Fruit fly (Drosophila melanogaster): Measurements from ENCODE around the gene Tie.

dm6 chr3L:4544633-4545032, 12.7 kb upstream of the Tie start:
- TF ChIP-seq CG6163 (GFP tag; IDR thresholded peaks at IDR 0.05) (no peak), achi (GFP tag; optimal IDR thresholded peaks at IDR 0.05) (no peak), Eip93F (GFP tag; optimal IDR thresholded peaks at IDR 0.05) (no peak), CG1621 (tag; optimal IDR thresholded peaks at IDR 0.05) (no peak), dsx (GFP tag; optimal IDR thresholded peaks at IDR 0.05; ENCODE audit: poor library complexity, severe bottlenecking) (no peak)

All from whole organism, prepupa.